Fruit fly (Drosophila melanogaster) whole organism: ENCODE measurements around the gene TSG101.

Source experiments
- CG8478 ChIP-seq: fragments of >200 bp; optimal IDR thresholded peaks from 2 replicates; lab custom pipeline; 2018; ENCODE audit warnings: inconsistent platforms
- EcR ChIP-seq, 2 experiments: fragments of >200 bp; optimal IDR thresholded peaks; 2 replicates each; lab custom pipeline; 2017; ENCODE audit warnings: missing biosample characterization in 2 of 2, missing genetic modification characterization in 2 of 2, missing genetic modification reagents in 2 of 2
- pan ChIP-seq: fragments of >200 bp; optimal IDR thresholded peaks from 2 replicates; lab custom pipeline; 2017
- psq ChIP-seq: fragments of >200 bp; optimal IDR thresholded peaks from 2 replicates; lab custom pipeline; 2017
- usp ChIP-seq: fragments of >200 bp; optimal IDR thresholded peaks from 2 replicates; lab custom pipeline; 2017; ENCODE audit warnings: missing biosample characterization, missing genetic modification characterization, mixed read lengths

- no peak for TF ChIP-seq psq (lab: Kevin White, UChicago)
- no peak for TF ChIP-seq usp (GFP tag; lab: Kevin White, UChicago)
- TF ChIP-seq pan, result no peak
- TF ChIP-seq CG8478 (lab: Kevin White, UChicago), result no peak
- no peak for TF ChIP-seq EcR (GFP tag; optimal IDR thresholded peaks at IDR 0.05; lab: Kevin White, UChicago)
Observed at dm6 chr3L:16824725-16825124, 17.4 kb upstream of the TSG101 start.
